Fruit fly (Drosophila melanogaster): ENCODE data around the gene CtsL4.
A peak's percentile ranks its signal among the peaks of the same experiment; 100 is the strongest.

CtsL4 gene

dm6 chr2L:10405008-10405654, 48.7 kb upstream of the CtsL4 start, which contains the start of the genes CG17768, LSm-4 and Ir31a (continued):
- no peak for TF ChIP-seq CG6689 (GFP tag; IDR thresholded peaks at IDR 0.05)
- TF ChIP-seq CoRest (tag; optimal IDR thresholded peaks at IDR 0.05): no peak
- no peak for TF ChIP-seq CG6654 (GFP tag; optimal IDR thresholded peaks at IDR 0.05)
- TF ChIP-seq Hsf (GFP tag; optimal IDR thresholded peaks at IDR 0.05): no peak
- no peak for TF ChIP-seq Max (GFP tag; optimal IDR thresholded peaks at IDR 0.05)
- no peak for TF ChIP-seq Jarid2 (GFP tag; optimal IDR thresholded peaks at IDR 0.05)
- no peak for TF ChIP-seq jing (GFP tag; optimal IDR thresholded peaks at IDR 0.05)
- no peak for TF ChIP-seq Taf1 (GFP tag; IDR thresholded peaks at IDR 0.05)
- TF ChIP-seq tio (GFP tag; optimal IDR thresholded peaks at IDR 0.05): no peak
- TF ChIP-seq gsb (GFP tag; IDR thresholded peaks at IDR 0.05): no peak
- no peak for TF ChIP-seq CG11696 (GFP tag; IDR thresholded peaks at IDR 0.05)
- TF ChIP-seq CG15269 (tag; optimal IDR thresholded peaks at IDR 0.05): no peak
- no peak for TF ChIP-seq Mad (GFP tag; optimal IDR thresholded peaks at IDR 0.05)
- TF ChIP-seq Hr39 (optimal IDR thresholded peaks at IDR 0.05): no peak
- TF ChIP-seq pros (GFP tag; optimal IDR thresholded peaks at IDR 0.05): no peak
- TF ChIP-seq Blimp-1 (GFP tag; optimal IDR thresholded peaks at IDR 0.05): no peak
- TF ChIP-seq ERR (GFP tag; optimal IDR thresholded peaks at IDR 0.05): no peak
- TF ChIP-seq da (GFP tag; optimal IDR thresholded peaks at IDR 0.05): no peak
- no peak for TF ChIP-seq D19A (tag; optimal IDR thresholded peaks at IDR 0.05)
- no peak for TF ChIP-seq CG11723 (GFP tag; optimal IDR thresholded peaks at IDR 0.05)
- TF ChIP-seq sens-2 (GFP tag; IDR thresholded peaks at IDR 0.05): no peak
- no peak for TF ChIP-seq CG2875 (GFP tag; optimal IDR thresholded peaks at IDR 0.05)
- TF ChIP-seq caup (GFP tag; optimal IDR thresholded peaks at IDR 0.05; ENCODE audit: severe bottlenecking): no peak
- TF ChIP-seq br (optimal IDR thresholded peaks at IDR 0.05): no peak
- TF ChIP-seq CG10209 (GFP tag; optimal IDR thresholded peaks at IDR 0.05): no peak
- no peak for TF ChIP-seq CG32532 (GFP tag; IDR thresholded peaks at IDR 0.05)
- TF ChIP-seq Myb (GFP tag; optimal IDR thresholded peaks at IDR 0.05): no peak
- TF ChIP-seq aop (GFP tag; IDR thresholded peaks at IDR 0.05): no peak
- TF ChIP-seq MBD-R2 (GFP tag; IDR thresholded peaks at IDR 0.05): peak; percentile 46; the same call in 1 of the 2 replicates
- TF ChIP-seq CG13624 (GFP tag; optimal IDR thresholded peaks at IDR 0.05): no peak
- TF ChIP-seq CG6854 (GFP tag; optimal IDR thresholded peaks at IDR 0.05): no peak
- TF ChIP-seq nmo (GFP tag; optimal IDR thresholded peaks at IDR 0.05): peak; percentile 2
- TF ChIP-seq sr (GFP tag; IDR thresholded peaks at IDR 0.05): no peak
- TF ChIP-seq rib (GFP tag; IDR thresholded peaks at IDR 0.05): no peak
- no peak for TF ChIP-seq dimm (GFP tag; IDR thresholded peaks at IDR 0.05)
- TF ChIP-seq al (GFP tag; IDR thresholded peaks at IDR 0.05): no peak
- no peak for TF ChIP-seq Sin3A (optimal IDR thresholded peaks at IDR 0.05)
- TF ChIP-seq CG8290 (GFP tag; optimal IDR thresholded peaks at IDR 0.05): peak; percentile 27
- TF ChIP-seq CG8290 (tag; optimal IDR thresholded peaks at IDR 0.05): no peak
- TF ChIP-seq sug (tag; optimal IDR thresholded peaks at IDR 0.05): no peak
- peak; percentile 85 for TF ChIP-seq Dll (GFP tag; IDR thresholded peaks at IDR 0.05; ENCODE audit: partially characterized antibody)
- no peak for TF ChIP-seq Dek (tag; optimal IDR thresholded peaks at IDR 0.05)
- no peak for TF ChIP-seq Stat92E (GFP tag; optimal IDR thresholded peaks at IDR 0.05)
- TF ChIP-seq CG13424 (tag; optimal IDR thresholded peaks at IDR 0.05): no peak
- TF ChIP-seq Awh (GFP tag; IDR thresholded peaks at IDR 0.05): no peak
- TF ChIP-seq NC2β (GFP tag; optimal IDR thresholded peaks at IDR 0.05): no peak
- no peak for TF ChIP-seq CG1602 (GFP tag; optimal IDR thresholded peaks at IDR 0.05)
- TF ChIP-seq CG10147 (GFP tag; optimal IDR thresholded peaks at IDR 0.05): no peak
- TF ChIP-seq CG12299 (tag; optimal IDR thresholded peaks at IDR 0.05): no peak
- TF ChIP-seq gfzf (GFP tag; optimal IDR thresholded peaks at IDR 0.05): no peak
- TF ChIP-seq Chrac-16 (GFP tag; optimal IDR thresholded peaks at IDR 0.05): no peak
- no peak for TF ChIP-seq Ada2b (GFP tag; IDR thresholded peaks at IDR 0.05)
